Fruit fly (Drosophila melanogaster): ENCODE data around the gene CG15803.

Gene CG15803

DNA sequence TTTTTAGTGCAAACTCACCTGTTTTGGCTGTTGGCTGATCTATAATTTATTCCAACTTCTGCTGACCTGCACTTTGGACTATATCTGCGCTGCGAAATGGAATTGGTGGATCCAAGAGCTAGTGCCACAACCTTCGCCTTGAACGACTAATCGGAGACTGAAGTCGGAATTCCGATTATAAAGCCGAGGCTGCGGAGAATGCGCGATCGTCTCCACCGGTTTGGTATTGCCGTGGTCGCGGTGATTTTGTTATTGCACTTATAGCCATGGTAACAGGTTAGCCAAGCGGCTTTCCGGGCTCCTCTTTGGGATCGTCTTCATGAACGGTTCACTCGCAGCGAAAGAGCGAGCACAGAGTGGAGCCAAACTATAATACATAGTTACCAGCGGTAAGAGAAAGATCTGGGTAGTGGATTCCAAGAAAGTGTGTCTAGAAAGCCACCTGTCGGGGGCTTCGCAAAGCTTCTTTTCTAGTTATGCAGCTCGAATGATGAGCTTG, 20.5 kb upstream of the CG15803 start, which contains the start of gene CG7675:
Gene CG7675 (minus strand): TSS at position 165 of the 499 bp plus-strand sequence.
- TF ChIP-seq CG8478 (optimal IDR thresholded peaks at IDR 0.05) (no peak), CTCF (optimal IDR thresholded peaks at IDR 0.05) (peak in 1 of 2 experiments; percentile 34)

DNA sequence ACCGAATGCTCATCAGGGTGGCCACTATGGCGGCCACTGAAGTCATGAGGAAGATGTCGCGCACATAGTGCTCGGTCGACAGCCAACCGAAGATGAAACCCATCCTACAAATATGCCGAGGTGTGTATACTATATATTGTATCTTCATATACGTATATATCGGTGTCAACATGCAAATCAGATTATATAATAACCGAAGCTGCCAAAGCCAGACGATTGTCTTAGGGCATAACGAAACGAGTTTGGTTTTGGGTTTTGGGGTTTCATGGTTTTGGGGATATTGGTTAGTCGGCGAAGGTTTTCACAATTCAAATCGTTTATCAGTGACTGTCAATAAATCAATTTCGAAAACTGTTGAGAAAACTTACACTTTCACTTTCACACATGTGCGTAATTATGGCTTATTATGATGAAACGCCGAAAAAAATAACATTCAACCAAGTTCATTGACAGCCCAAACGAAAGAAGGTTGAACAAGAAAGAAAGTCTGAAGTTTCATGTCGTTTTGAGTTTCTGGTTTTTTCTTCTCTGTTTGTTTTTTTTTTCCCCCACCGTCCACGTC, 19.8 kb upstream of the CG15803 start:
- no peak for TF ChIP-seq CG8478 (optimal IDR thresholded peaks at IDR 0.05)
- TF ChIP-seq CTCF (optimal IDR thresholded peaks at IDR 0.05) = no peak

dm6 chr3R:18372688-18373304, 12.3 kb upstream of the CG15803 start, which contains the start of gene gl:
Gene gl (minus strand): TSS chr3R:18372738.
- TF ChIP-seq CG8478 (optimal IDR thresholded peaks at IDR 0.05) (no peak), CTCF (optimal IDR thresholded peaks at IDR 0.05) (no peak)

dm6 chr3R:18371346-18371745, 10.8 kb upstream of the CG15803 start:
- TF ChIP-seq CG8478 (optimal IDR thresholded peaks at IDR 0.05) = no peak
- no peak for TF ChIP-seq CTCF (optimal IDR thresholded peaks at IDR 0.05)

DNA sequence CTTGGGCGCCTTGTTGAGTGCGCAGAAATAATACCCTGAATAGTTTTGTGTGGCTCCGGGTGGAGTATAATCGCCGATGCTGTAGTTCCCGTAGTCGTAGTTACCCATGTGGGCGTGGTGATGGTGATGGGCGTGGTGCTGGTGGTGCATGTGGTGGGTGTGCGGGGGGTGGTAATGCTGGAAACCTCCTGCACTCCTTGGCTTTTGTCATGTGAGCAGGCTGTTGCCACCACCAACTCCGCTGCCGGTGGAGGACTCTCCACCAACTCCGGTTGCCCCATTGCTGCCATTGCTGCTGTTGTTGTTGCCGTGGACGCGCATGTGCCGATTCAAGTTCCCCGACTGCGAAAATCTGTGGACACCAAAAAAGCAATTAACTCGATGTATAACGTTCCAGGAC, 8.1 kb upstream of the CG15803 start:
- TF ChIP-seq CG8478 (optimal IDR thresholded peaks at IDR 0.05) = no peak
- no peak for TF ChIP-seq CTCF (optimal IDR thresholded peaks at IDR 0.05)

DNA sequence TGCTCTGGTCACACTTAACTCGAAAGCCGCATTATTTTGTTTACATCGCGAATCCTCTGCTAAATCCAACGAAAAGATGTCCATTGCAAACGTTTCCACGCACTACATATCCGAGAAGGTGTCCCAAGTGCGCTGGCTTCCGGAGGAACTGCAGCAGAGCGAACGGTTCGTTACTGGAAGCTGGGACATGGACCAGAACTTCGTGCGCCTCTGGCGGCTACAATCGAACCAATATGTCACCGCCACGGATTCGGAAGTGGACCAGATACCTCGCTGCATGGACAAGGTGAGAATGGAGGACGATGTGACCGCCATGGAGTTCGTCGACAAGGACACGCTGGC, 6.1 kb upstream of the CG15803 start:
- TF ChIP-seq CTCF (optimal IDR thresholded peaks at IDR 0.05) (no peak), CG8478 (optimal IDR thresholded peaks at IDR 0.05) (no peak)

DNA sequence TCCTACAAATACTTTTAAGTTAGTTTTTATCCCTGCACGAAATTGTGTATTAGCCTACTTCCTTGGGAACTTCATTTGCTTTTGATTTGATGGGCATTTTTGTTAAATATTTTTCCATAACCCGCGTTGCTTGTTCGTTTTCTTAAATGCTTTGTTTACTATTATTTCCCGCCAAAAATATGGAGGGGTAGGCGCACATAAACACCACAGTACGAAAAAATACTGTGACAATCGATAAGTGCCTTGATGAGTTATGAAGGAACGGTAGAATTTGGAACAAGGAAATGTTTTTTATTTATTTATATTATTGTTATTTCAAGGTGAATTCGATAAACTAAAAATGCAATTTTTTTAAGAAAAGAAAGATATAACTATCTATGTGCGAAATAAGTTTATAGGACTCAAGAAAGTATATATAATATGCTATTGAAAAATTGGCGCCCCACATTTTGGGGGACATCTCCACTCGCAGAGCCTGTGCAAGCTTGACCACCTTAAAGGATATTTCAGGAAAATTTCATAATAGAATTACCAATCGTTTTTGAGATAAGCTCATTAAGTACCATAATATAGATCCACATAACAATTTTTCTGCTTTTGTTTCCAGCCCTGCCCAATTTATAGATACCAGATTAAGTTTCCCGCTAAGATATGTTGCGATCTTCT, 5.6 kb upstream of the CG15803 start, which contains the start of the genes WRNexo and Nup43:
Gene WRNexo (minus strand): TSS at position 185 of the 666 bp plus-strand sequence.
Gene Nup43 (plus strand): TSS at position 661 of the 666 bp plus-strand sequence.
- TF ChIP-seq CTCF (optimal IDR thresholded peaks at IDR 0.05) (no peak), CG8478 (optimal IDR thresholded peaks at IDR 0.05) (no peak)

DNA sequence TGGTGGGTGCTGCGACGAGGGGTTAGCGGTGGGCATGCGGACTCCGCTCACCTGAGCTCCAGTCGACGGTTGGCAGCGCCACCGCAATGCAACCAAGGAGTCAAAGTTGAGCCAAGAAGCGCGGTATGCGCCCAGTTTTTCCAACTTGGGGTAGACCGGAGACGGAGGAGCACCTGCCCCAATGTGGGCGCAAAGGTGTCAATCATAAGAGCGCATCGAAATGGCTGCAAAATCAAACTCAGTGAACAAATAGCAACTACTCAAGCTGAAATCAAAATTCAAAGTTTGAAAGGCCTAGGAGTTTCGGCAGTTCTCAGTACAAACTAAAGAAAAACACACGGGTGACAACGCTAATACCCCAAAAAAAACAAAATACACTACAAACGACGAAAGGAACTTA, 1.2 kb upstream of the CG15803 start, which contains the start of gene hmw:
Gene hmw (plus strand): TSS at position 301 of the 400 bp plus-strand sequence.
- no peak for TF ChIP-seq CTCF (optimal IDR thresholded peaks at IDR 0.05)
- no peak for TF ChIP-seq CG8478 (optimal IDR thresholded peaks at IDR 0.05)

dm6 chr3R:18355781-18356180, 4.7 kb downstream of the CG15803 start:
- TF ChIP-seq CTCF (optimal IDR thresholded peaks at IDR 0.05) (no peak), CG8478 (optimal IDR thresholded peaks at IDR 0.05) (no peak)

dm6 chr3R:18338493-18338892, 22.0 kb downstream of the CG15803 start:
- TF ChIP-seq CTCF (optimal IDR thresholded peaks at IDR 0.05) = no peak
- no peak for TF ChIP-seq CG8478 (optimal IDR thresholded peaks at IDR 0.05)

dm6 chr3R:18328842-18329241, 31.7 kb downstream of the CG15803 start, which contains the start of gene naz:
Gene naz (minus strand): TSS chr3R:18328942.
- no peak for TF ChIP-seq CTCF (optimal IDR thresholded peaks at IDR 0.05)
- TF ChIP-seq CG8478 (optimal IDR thresholded peaks at IDR 0.05) = no peak

DNA sequence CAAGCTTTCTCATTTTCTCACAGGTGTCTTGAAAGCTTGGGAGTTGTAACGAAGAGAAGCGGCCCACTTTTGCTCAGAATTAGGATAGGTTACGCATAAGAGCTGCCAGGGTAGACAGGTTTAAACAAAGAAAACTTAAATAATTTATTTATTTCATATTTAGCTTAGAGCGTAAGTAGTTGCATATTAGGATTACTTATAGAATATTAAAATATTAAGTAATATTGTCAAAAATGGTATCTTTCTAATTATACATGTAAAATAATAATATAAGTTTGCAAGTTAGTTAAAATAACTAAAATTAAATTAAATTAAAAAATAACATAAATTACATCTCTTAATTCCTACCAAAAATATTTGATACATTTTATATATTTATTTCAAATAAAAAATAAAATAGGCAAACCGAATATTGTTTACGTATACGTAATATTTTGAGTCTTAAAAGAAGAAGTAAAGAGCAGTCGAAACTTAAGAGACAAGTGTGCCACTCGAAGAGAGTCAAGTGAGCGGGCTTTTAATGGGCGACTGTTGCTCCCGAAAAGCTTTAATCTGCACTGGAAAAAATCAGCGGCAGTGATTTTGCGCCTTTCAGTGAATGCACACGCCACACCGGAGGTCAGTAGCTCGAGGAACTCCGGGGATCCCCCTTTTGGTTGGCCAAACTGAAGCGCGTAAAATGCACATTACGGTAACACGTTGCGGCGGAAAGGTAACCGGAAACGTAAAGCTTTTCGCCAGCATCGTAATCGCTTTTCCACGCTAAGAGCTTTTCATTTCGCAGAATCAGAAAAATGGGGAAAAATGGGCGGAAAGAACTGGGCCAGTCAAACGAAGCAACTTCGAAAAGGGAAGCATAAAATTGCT, 45.5 kb downstream of the CG15803 start:
- TF ChIP-seq CG8478 (optimal IDR thresholded peaks at IDR 0.05) = no peak
- no peak for TF ChIP-seq CTCF (optimal IDR thresholded peaks at IDR 0.05)

DNA sequence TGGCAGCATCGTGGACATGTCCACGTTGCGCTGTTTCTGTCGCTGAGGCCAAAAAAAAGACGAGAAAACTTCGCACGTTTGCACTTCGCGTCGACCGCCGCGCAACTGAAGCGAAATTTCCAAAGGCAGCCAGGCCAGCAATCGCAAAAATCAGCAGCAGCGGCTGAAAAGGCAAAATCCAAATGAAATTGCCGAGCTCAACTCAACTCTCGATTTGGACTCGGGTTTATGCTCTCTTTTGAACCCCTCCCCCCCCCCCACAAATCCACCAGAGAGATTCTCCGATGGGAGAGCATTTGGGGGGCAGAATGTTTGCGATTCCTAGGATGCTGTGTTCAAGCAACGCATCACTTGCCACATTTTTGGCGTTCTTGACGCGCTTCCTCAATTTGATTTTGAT, 46.2 kb downstream of the CG15803 start, which contains the start of gene PKD:
Gene PKD (minus strand): TSS at position 88 of the 400 bp plus-strand sequence.
- no peak for TF ChIP-seq CTCF (optimal IDR thresholded peaks at IDR 0.05)

DNA sequence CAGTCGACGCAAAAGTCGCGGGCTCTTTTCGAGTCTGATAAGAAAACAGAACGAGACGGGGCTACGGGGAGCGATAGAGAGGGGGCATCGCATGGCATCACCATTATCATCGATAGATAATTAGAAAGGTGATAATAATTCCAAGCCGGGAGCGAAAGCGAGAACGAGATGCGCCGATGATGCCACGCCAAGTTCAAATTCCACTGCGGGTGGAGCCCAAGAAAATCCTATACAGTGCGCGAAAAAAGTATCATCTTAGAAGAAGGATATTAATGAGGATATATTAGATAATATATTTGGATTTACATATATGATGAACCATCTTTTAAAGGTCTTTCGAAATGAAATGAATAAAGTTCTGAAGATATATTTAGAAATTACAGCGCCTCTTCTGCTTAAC, 47.8 kb downstream of the CG15803 start:
- TF ChIP-seq CG8478 (optimal IDR thresholded peaks at IDR 0.05) (no peak), CTCF (optimal IDR thresholded peaks at IDR 0.05) (no peak)

All from S2 (cell line).